Worm (Caenorhabditis elegans): ENCODE measurements around the gene col-80.

Gene col-80

DNA sequence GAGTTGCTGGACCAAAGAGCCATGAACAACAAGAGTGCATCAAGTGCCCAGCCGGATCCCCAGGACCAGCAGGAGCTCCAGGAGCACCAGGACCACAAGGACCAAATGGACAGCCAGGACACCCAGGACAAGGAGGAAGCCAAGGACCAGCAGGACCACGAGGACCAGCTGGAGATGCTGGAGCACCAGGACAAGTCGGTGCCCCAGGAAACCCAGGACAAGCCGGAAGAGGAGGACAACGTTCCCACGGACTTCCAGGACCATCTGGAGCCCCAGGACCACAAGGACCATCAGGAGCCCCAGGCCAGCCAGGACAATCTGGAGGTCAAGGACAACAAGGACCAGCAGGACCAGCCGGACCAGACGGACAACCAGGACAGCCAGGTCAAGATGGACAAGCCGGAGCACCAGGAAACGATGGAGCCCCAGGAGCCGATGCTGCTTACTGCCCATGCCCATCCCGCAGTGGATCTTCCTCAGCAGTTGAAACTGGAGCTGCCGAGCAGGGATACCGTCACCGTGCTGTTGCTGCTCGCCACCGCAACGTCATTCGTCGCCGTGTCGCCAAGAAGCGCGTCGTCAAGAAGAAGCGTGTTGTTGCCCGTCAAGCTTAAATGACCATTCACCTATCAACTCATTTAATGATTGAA, 1.5 kb upstream of the col-80 start (continued):
- TF ChIP-seq F37D6.2 (tag; optimal IDR thresholded peaks at IDR 0.05), result no peak
- peak; percentile 16 for TF ChIP-seq Y5F2A.4 (GFP tag; optimal IDR thresholded peaks at IDR 0.05)
- no peak for TF ChIP-seq spr-1 (tag; optimal IDR thresholded peaks at IDR 0.05)
- TF ChIP-seq nhr-6 (tag; optimal IDR thresholded peaks at IDR 0.05), result no peak
- no peak for TF ChIP-seq Y48G9A.11 (GFP tag; IDR thresholded peaks at IDR 0.05)
- no peak for TF ChIP-seq fkh-10 (GFP tag; optimal IDR thresholded peaks at IDR 0.05)
- peak; percentile 13; the same call in 1 of the 2 replicates for TF ChIP-seq ceh-44 (GFP tag; IDR thresholded peaks at IDR 0.05)
- no peak for TF ChIP-seq dpl-1 (GFP tag; optimal IDR thresholded peaks at IDR 0.05)
- no peak for TF ChIP-seq Y105C5A.15 (GFP tag; IDR thresholded peaks at IDR 0.05)
- 0 out of 2 replicates have a peak, but pooled peaks have one; percentile 49 for TF ChIP-seq nhr-42 (GFP tag; IDR thresholded peaks at IDR 0.05)
- TF ChIP-seq zip-11 (GFP tag; IDR thresholded peaks at IDR 0.05), result no peak
- TF ChIP-seq Y75B8A.6 (GFP tag; IDR thresholded peaks at IDR 0.05), result no peak
- TF ChIP-seq T26A8.4 (GFP tag; IDR thresholded peaks at IDR 0.05), result no peak
- TF ChIP-seq zfp-3 (GFP tag; conservative IDR thresholded peaks at IDR 0.05), result no peak
- TF ChIP-seq mep-1 (tag; optimal IDR thresholded peaks at IDR 0.05), result no peak
- no peak for TF ChIP-seq spr-3 (GFP tag; optimal IDR thresholded peaks at IDR 0.05)
- no peak for TF ChIP-seq arid-1 (GFP tag; conservative IDR thresholded peaks at IDR 0.05)
- TF ChIP-seq dve-1 (tag; optimal IDR thresholded peaks at IDR 0.05; ENCODE audit: insufficient read depth), result no peak
- TF ChIP-seq nhr-102 (tag; optimal IDR thresholded peaks at IDR 0.05), result no peak
- no peak for TF ChIP-seq daf-12 (tag; optimal IDR thresholded peaks at IDR 0.05)
- no peak for TF ChIP-seq F49E8.2 (tag; optimal IDR thresholded peaks at IDR 0.05; ENCODE audit: borderline replicate concordance)
- TF ChIP-seq daf-8 (GFP tag; IDR thresholded peaks at IDR 0.05), result no peak

DNA sequence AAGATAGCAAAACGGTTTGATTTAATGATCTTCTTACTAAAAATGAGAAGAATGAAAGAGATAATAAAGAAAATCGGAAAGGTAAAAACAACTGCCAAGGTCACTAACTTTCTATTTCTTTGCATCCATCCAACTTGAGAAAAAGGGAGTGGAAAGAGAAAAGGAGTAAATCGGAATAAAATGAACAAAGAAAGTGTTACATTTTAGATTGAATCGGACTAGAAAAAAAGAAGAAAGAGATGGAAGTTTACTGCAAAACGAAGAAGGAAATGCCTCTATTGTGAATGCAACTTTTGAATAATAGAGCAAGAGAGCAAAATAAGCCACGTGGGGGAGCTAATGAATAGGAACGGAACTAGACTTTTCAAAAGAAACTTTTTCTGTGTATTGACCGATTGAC, 963 bp upstream of the col-80 start:
- TF ChIP-seq aha-1 (tag) (peak; percentile 73), nhr-48 (tag; optimal IDR thresholded peaks at IDR 0.05) (no peak), zfp-2 (tag; optimal IDR thresholded peaks at IDR 0.05) (no peak), T20F7.1 (GFP tag; optimal IDR thresholded peaks at IDR 0.05) (no peak), dmd-9 (GFP tag; IDR thresholded peaks at IDR 0.05) (no peak), nhr-11 (tag; optimal IDR thresholded peaks at IDR 0.05) (no peak), nhr-10 (tag; optimal IDR thresholded peaks at IDR 0.05) (no peak), daf-8 (GFP tag; IDR thresholded peaks at IDR 0.05) (no peak), ZK337.2 (GFP tag; IDR thresholded peaks at IDR 0.05) (no peak), F26F4.8 (GFP tag; conservative IDR thresholded peaks at IDR 0.05) (no peak), ztf-7 (tag; optimal IDR thresholded peaks at IDR 0.05) (no peak), madf-5 (GFP tag; IDR thresholded peaks at IDR 0.05) (no peak), dpl-1 (GFP tag; optimal IDR thresholded peaks at IDR 0.05) (no peak), lin-39 (tag; optimal IDR thresholded peaks at IDR 0.05) (no peak), nhr-25 (tag; optimal IDR thresholded peaks at IDR 0.05; ENCODE audit: borderline replicate concordance, insufficient read depth) (no peak), dve-1 (tag; optimal IDR thresholded peaks at IDR 0.05; ENCODE audit: insufficient read depth) (peak; percentile 19), lsy-2 (tag; optimal IDR thresholded peaks at IDR 0.05) (no peak), R02D3.7 (tag; optimal IDR thresholded peaks at IDR 0.05) (no peak), ceh-28 (tag; optimal IDR thresholded peaks at IDR 0.05) (no peak), ceh-44 (GFP tag; IDR thresholded peaks at IDR 0.05) (no peak), unc-62 (GFP tag; optimal IDR thresholded peaks at IDR 0.05 in 1 of 2) (peak in 1 of 2 experiments; percentile 88), unc-62 (tag; optimal IDR thresholded peaks at IDR 0.05) (no peak), vab-7 (GFP tag; IDR thresholded peaks at IDR 0.05) (no peak), F37D6.2 (tag; optimal IDR thresholded peaks at IDR 0.05) (no peak), ama-1 (optimal IDR thresholded peaks at IDR 0.05) (no peak), zip-2 (tag; optimal IDR thresholded peaks at IDR 0.05) (no peak), Y105C5A.15 (GFP tag; IDR thresholded peaks at IDR 0.05) (no peak), skn-1 (tag; optimal IDR thresholded peaks at IDR 0.05) (no peak), lin-1 (GFP tag; IDR thresholded peaks at IDR 0.05) (no peak), gei-8 (GFP tag; optimal IDR thresholded peaks at IDR 0.05) (no peak), duxl-1 (tag; optimal IDR thresholded peaks at IDR 0.05; ENCODE audit: poor library complexity) (no peak), set-16 (GFP tag; IDR thresholded peaks at IDR 0.05) (no peak), fkh-10 (GFP tag; optimal IDR thresholded peaks at IDR 0.05) (peak; percentile 70)
